Fruit fly (Drosophila melanogaster) whole organism, embryonic: ENCODE measurements around the gene unk.

Experiments
- Adf1 ChIP-seq: fragments of 200-800 bp; sonication (Bioruptor generic); IDR thresholded peaks from 2 replicates; pipeline ENCODE4 v1.3.6; 2022; ENCODE audit warnings: missing biosample characterization, missing genetic modification characterization
- BEAF-32 ChIP-seq: fragments of 200-800 bp; sonication (Bioruptor generic); optimal IDR thresholded peaks from 3 replicates; lab custom pipeline; 2017; ENCODE audit warnings: missing biosample characterization, missing genetic modification characterization, mild to moderate bottlenecking, moderate library complexity, missing genetic modification reagents
- BtbVII ChIP-seq: fragments of 200-800 bp; sonication (Bioruptor generic); optimal IDR thresholded peaks from 3 replicates; lab custom pipeline; 2017; ENCODE audit warnings: missing biosample characterization, mild to moderate bottlenecking, missing genetic modification characterization
- CG11398 ChIP-seq: fragments of 200-800 bp; sonication (Bioruptor generic); optimal IDR thresholded peaks from 2 replicates; lab custom pipeline; 2016; ENCODE audit warnings: missing biosample characterization, missing genetic modification characterization
- CG11695 ChIP-seq: fragments of 200-800 bp; sonication (Bioruptor generic); IDR thresholded peaks from 3 replicates; pipeline ENCODE4 v1.3.6; 2022; ENCODE audit warnings: missing biosample characterization, missing genetic modification characterization
- CG12942 ChIP-seq: fragments of 200-800 bp; sonication (Bioruptor generic); optimal IDR thresholded peaks from 3 replicates; lab custom pipeline; 2016; ENCODE audit warnings: missing biosample characterization, missing genetic modification characterization
- CG17186 ChIP-seq: fragments of 200-800 bp; sonication (Bioruptor generic); optimal IDR thresholded peaks from 3 replicates; lab custom pipeline; 2017; ENCODE audit warnings: missing biosample characterization, missing genetic modification reagents, missing genetic modification characterization
- CG17912 ChIP-seq: fragments of 200-800 bp; sonication (Bioruptor generic); optimal IDR thresholded peaks from 2 replicates; lab custom pipeline; 2018; ENCODE audit warnings: missing biosample characterization, mild to moderate bottlenecking, missing genetic modification characterization
- CG1832 ChIP-seq: fragments of 200-800 bp; sonication (Bioruptor generic); optimal IDR thresholded peaks from 2 replicates; lab custom pipeline; 2017; ENCODE audit warnings: missing biosample characterization, mild to moderate bottlenecking, missing genetic modification characterization, inconsistent platforms
- CG2120 ChIP-seq: fragments of 200-800 bp; sonication (Bioruptor generic); optimal IDR thresholded peaks from 3 replicates; lab custom pipeline; 2016; ENCODE audit warnings: missing biosample characterization, missing genetic modification characterization
- CG31224 ChIP-seq: fragments of 200-800 bp; sonication (Bioruptor generic); IDR thresholded peaks from 2 replicates; pipeline ENCODE4 v1.3.6; 2022; ENCODE audit warnings: missing biosample characterization, missing genetic modification characterization
- CG31365 ChIP-seq: fragments of 200-800 bp; sonication (Bioruptor generic); optimal IDR thresholded peaks from 2 replicates; lab custom pipeline; 2018; ENCODE audit warnings: missing biosample characterization, mild to moderate bottlenecking, missing genetic modification characterization
- CG32772 ChIP-seq: fragments of 200-800 bp; sonication (Bioruptor generic); IDR thresholded peaks from 2 replicates; pipeline ENCODE4 v1.3.6; 2022; ENCODE audit warnings: missing biosample characterization, missing genetic modification characterization
- CG4360 ChIP-seq: fragments of 200-800 bp; sonication (Bioruptor generic); IDR thresholded peaks from 2 replicates; pipeline ENCODE4 v1.3.6; 2022; ENCODE audit warnings: missing biosample characterization, missing genetic modification characterization
- CG6689 ChIP-seq: fragments of 200-800 bp; sonication (Bioruptor generic); IDR thresholded peaks from 2 replicates; pipeline ENCODE4 v1.3.6; 2022; ENCODE audit warnings: missing biosample characterization, missing genetic modification characterization
- CG7963 ChIP-seq: fragments of 200-800 bp; sonication (Bioruptor generic); IDR thresholded peaks from 3 replicates; pipeline ENCODE4 v1.3.6; 2022; ENCODE audit warnings: missing biosample characterization, missing genetic modification characterization; ENCODE audit not compliant: partially characterized antibody
- CG7987 ChIP-seq: fragments of 200-800 bp; sonication (Bioruptor generic); optimal IDR thresholded peaks from 2 replicates; lab custom pipeline; 2018; ENCODE audit warnings: missing biosample characterization, mild to moderate bottlenecking, missing genetic modification characterization, moderate library complexity
- CG8290 ChIP-seq, 3 experiments: fragments of 200-800 bp; sonication (Bioruptor generic); optimal IDR thresholded peaks; 2 replicates each; lab custom pipeline; 2016 to 2019; ENCODE audit warnings: missing biosample characterization in 3 of 3, missing genetic modification characterization in 3 of 3, mild to moderate bottlenecking in 2 of 3, moderate library complexity in 1 of 3
- CG9727 ChIP-seq: fragments of 200-800 bp; sonication (Bioruptor generic); optimal IDR thresholded peaks from 3 replicates; lab custom pipeline; 2017; ENCODE audit warnings: missing biosample characterization, mild to moderate bottlenecking, missing genetic modification characterization
- CG9932 ChIP-seq: fragments of 200-800 bp; sonication (Bioruptor generic); IDR thresholded peaks from 2 replicates; pipeline ENCODE4 v1.3.6; 2022; ENCODE audit warnings: missing biosample characterization, missing genetic modification characterization
- D19B ChIP-seq: fragments of 200-800 bp; sonication (Bioruptor generic); optimal IDR thresholded peaks from 2 replicates; lab custom pipeline; 2017; ENCODE audit warnings: missing biosample characterization, mild to moderate bottlenecking, missing genetic modification characterization
- Dfd ChIP-seq, 2 experiments: fragments of >200 bp; optimal IDR thresholded peaks; 2 replicates each; lab custom pipeline; 2017; ENCODE audit warnings: missing biosample characterization in 2 of 2, missing genetic modification characterization in 2 of 2
- Dll ChIP-seq: fragments of 200-800 bp; sonication (Bioruptor generic); IDR thresholded peaks from 4 replicates; pipeline ENCODE4 v1.3.6; 2022; ENCODE audit warnings: missing biosample characterization, missing genetic modification characterization; ENCODE audit not compliant: partially characterized antibody
- Doc2 ChIP-seq: fragments of 200-800 bp; sonication (Bioruptor generic); IDR thresholded peaks from 2 replicates; pipeline ENCODE4 v1.3.6; 2022; ENCODE audit warnings: missing biosample characterization, missing genetic modification characterization
- HHEX ChIP-seq: fragments of 200-800 bp; sonication (Bioruptor generic); optimal IDR thresholded peaks from 3 replicates; lab custom pipeline; 2017; ENCODE audit warnings: missing biosample characterization, mild to moderate bottlenecking, missing genetic modification characterization, missing genetic modification reagents
- Hr78 ChIP-seq, 2 experiments: fragments of 200-800 bp in 1 of 2; fragments of >200 bp in 1 of 2; sonication (Bioruptor generic) in 1 of 2; optimal IDR thresholded peaks; 2 replicates each; lab custom pipeline; 2017 to 2019; ENCODE audit warnings: missing biosample characterization in 2 of 2, missing genetic modification characterization in 2 of 2, mild to moderate bottlenecking in 1 of 2, moderate library complexity in 1 of 2
- NK7.1 ChIP-seq: fragments of 200-800 bp; sonication (Bioruptor generic); optimal IDR thresholded peaks from 3 replicates; lab custom pipeline; 2016; ENCODE audit warnings: missing biosample characterization, missing genetic modification characterization
- Optix ChIP-seq: fragments of 200-800 bp; sonication (Bioruptor generic); IDR thresholded peaks from 3 replicates; pipeline ENCODE4 v1.3.6; 2022; ENCODE audit warnings: missing biosample characterization, missing genetic modification characterization
- Pdp1 ChIP-seq, 2 experiments: fragments of 200-800 bp; sonication (Bioruptor generic); optimal IDR thresholded peaks; 3 replicates each; lab custom pipeline; 2016; ENCODE audit warnings: missing biosample characterization in 2 of 2, missing genetic modification characterization in 2 of 2, mild to moderate bottlenecking in 1 of 2, moderate library complexity in 1 of 2
- Scr ChIP-seq: fragments of 200-800 bp; sonication (Bioruptor generic); IDR thresholded peaks from 2 replicates; pipeline ENCODE4 v1.3.6; 2022; ENCODE audit warnings: missing biosample characterization, missing genetic modification characterization; ENCODE audit not compliant: partially characterized antibody
- Side ChIP-seq: fragments of 200-800 bp; sonication (Bioruptor generic); optimal IDR thresholded peaks from 2 replicates; lab custom pipeline; 2016; ENCODE audit warnings: missing biosample characterization, missing genetic modification characterization
- TFAM ChIP-seq: fragments of 200-800 bp; sonication (Bioruptor generic); optimal IDR thresholded peaks from 2 replicates; lab custom pipeline; 2017; ENCODE audit warnings: missing biosample characterization, missing genetic modification characterization, inconsistent platforms
- ewg ChIP-seq: fragments of 200-800 bp; sonication (Bioruptor generic); optimal IDR thresholded peaks from 3 replicates; lab custom pipeline; 2017; ENCODE audit warnings: mild to moderate bottlenecking, missing biosample characterization, missing genetic modification reagents, missing genetic modification characterization
- fd102C ChIP-seq: fragments of 200-800 bp; sonication (Bioruptor generic); optimal IDR thresholded peaks from 2 replicates; lab custom pipeline; 2018; ENCODE audit warnings: missing biosample characterization, mild to moderate bottlenecking, missing genetic modification characterization, moderate library complexity
- fd96Cb ChIP-seq: fragments of 200-800 bp; sonication (Bioruptor generic); optimal IDR thresholded peaks from 2 replicates; lab custom pipeline; 2018; ENCODE audit warnings: missing biosample characterization, mild to moderate bottlenecking, missing genetic modification characterization, moderate library complexity
- grn ChIP-seq: fragments of 200-800 bp; sonication (Bioruptor generic); optimal IDR thresholded peaks from 3 replicates; lab custom pipeline; 2017; ENCODE audit warnings: missing biosample characterization, missing genetic modification characterization
- hb ChIP-seq: fragments of 200-800 bp; sonication (Bioruptor generic); IDR thresholded peaks from 3 replicates; pipeline ENCODE4 v1.3.6; 2022; ENCODE audit warnings: missing biosample characterization, missing genetic modification characterization; ENCODE audit not compliant: partially characterized antibody
- jigr1 ChIP-seq: fragments of 200-800 bp; sonication (Bioruptor generic); IDR thresholded peaks from 3 replicates; pipeline ENCODE4 v1.3.6; 2022; ENCODE audit warnings: missing biosample characterization, missing genetic modification characterization
- kni ChIP-seq: fragments of 200-800 bp; sonication (Bioruptor generic); optimal IDR thresholded peaks from 3 replicates; lab custom pipeline; 2017; ENCODE audit warnings: mild to moderate bottlenecking, missing biosample characterization, missing genetic modification reagents, missing genetic modification characterization
- mld ChIP-seq: fragments of 200-800 bp; sonication (Bioruptor generic); IDR thresholded peaks from 3 replicates; pipeline ENCODE4 v1.3.6; 2022; ENCODE audit warnings: missing biosample characterization, missing genetic modification characterization; ENCODE audit not compliant: partially characterized antibody
- nau ChIP-seq: fragments of 200-800 bp; sonication (Bioruptor generic); optimal IDR thresholded peaks from 3 replicates; lab custom pipeline; 2017; ENCODE audit warnings: missing biosample characterization, mild to moderate bottlenecking, missing genetic modification characterization, missing genetic modification reagents
- nmo ChIP-seq: fragments of 200-800 bp; sonication (Bioruptor generic); optimal IDR thresholded peaks from 2 replicates; lab custom pipeline; 2018; ENCODE audit warnings: missing biosample characterization, mild to moderate bottlenecking, missing genetic modification characterization, moderate library complexity
- onecut ChIP-seq: fragments of 200-800 bp; sonication (Bioruptor generic); IDR thresholded peaks from 2 replicates; pipeline ENCODE4 v1.3.6; 2022; ENCODE audit warnings: missing biosample characterization, missing genetic modification characterization
- tap ChIP-seq: fragments of 200-800 bp; optimal IDR thresholded peaks from 3 replicates; lab custom pipeline; 2019; ENCODE audit warnings: missing biosample characterization, mild to moderate bottlenecking, missing genetic modification characterization, moderate library complexity
- unpg ChIP-seq: fragments of 200-800 bp; sonication (Bioruptor generic); optimal IDR thresholded peaks from 3 replicates; lab custom pipeline; 2018; ENCODE audit warnings: missing biosample characterization, mild to moderate bottlenecking, missing genetic modification characterization, moderate library complexity
- zfh2 ChIP-seq: fragments of 200-800 bp; sonication (Bioruptor generic); optimal IDR thresholded peaks from 2 replicates; lab custom pipeline; 2016; ENCODE audit warnings: missing biosample characterization, missing genetic modification characterization

unk gene

DNA sequence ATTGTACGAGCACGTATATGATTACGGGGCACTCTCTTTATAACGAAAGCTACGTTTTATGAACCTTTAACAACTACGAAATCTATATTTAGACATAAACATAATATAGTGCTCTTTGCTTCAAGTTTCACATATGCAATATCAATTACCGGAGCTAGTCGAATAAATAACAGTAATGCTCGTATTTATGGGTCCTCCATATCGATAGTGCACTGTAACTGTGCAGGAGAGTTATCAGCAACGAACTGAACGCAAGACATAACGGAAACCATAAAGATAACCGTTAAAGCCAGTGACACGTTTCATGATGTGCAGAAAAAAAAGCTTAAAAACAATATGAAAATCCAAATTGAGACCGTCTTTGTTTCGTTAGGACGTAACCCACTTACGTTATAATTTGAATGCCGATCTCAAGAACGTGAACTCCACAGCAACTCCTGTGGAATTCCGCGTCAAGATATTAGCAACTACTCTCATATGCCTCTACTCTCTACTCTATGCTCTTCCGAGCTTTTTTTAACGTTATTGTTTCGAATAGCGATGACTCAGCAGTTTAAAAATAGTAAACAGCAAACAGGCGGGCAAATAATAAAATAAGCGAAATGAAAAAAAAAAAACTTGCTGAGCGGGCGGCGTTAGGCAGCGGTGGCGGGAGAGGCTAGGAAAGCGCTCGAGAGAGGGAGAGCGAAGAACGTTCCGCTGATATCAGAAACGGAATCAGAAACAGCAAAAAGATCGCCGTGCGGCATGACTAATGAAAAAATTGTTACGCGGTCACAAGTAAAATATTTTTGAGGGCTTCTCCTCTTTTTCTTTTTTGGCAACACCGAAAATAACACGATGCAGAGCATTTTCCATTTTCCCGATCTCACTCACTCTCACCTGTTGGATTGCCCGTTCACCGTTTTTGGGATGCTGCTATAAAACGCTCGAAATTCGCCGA, 32.6 kb upstream of the unk start (continued):
- TF ChIP-seq NK7.1 (GFP tag; lab: Kevin White, UChicago), result peak; percentile 25
- no peak for TF ChIP-seq Doc2 (GFP tag; lab: Robert Waterston, UW)
- no peak for TF ChIP-seq Scr (GFP tag; lab: Robert Waterston, UW)
- 0 out of 3 replicates have a peak, but pooled peaks have one; percentile 30 for TF ChIP-seq Optix (GFP tag; lab: Robert Waterston, UW)
- TF ChIP-seq CG9932 (GFP tag; lab: Robert Waterston, UW), result peak; percentile 81
- TF ChIP-seq BtbVII, result peak; percentile 69
- peak; percentile 68 for TF ChIP-seq fd96Cb (tag; lab: Kevin White, UChicago)
- TF ChIP-seq CG8290 (GFP tag; optimal IDR thresholded peaks at IDR 0.05; lab: Kevin White, UChicago), result no peak
- peak in 1 of 2 experiments; percentile 92 for TF ChIP-seq CG8290 (tag; optimal IDR thresholded peaks at IDR 0.05; lab: Kevin White, UChicago)
- no peak for TF ChIP-seq CG4360 (GFP tag; lab: Robert Waterston, UW)
- TF ChIP-seq BEAF-32, result no peak
- peak; percentile 57 for TF ChIP-seq D19B (GFP tag; lab: Kevin White, UChicago)
- TF ChIP-seq Pdp1 (GFP tag; optimal IDR thresholded peaks at IDR 0.05; lab: Kevin White, UChicago), result peak; percentile 60 to 78
- TF ChIP-seq nau (GFP tag; lab: Kevin White, UChicago), result peak; percentile 32
- peak; percentile 70 for TF ChIP-seq CG9727 (GFP tag; lab: Kevin White, UChicago)
- no peak; the same call in none of the 2 replicates for TF ChIP-seq Adf1
- peak; percentile 54 for TF ChIP-seq CG32772
- TF ChIP-seq Dll, result no peak
- TF ChIP-seq zfh2 (GFP tag; lab: Kevin White, UChicago), result peak; percentile 71
- peak in 1 of 2 experiments; percentile 57 for TF ChIP-seq Hr78 (GFP tag; optimal IDR thresholded peaks at IDR 0.05; lab: Kevin White, UChicago)
- peak; percentile 51 for TF ChIP-seq CG31365 (tag; lab: Kevin White, UChicago)
- TF ChIP-seq Side (GFP tag; lab: Kevin White, UChicago), result peak; percentile 65
- TF ChIP-seq Dfd (GFP tag; optimal IDR thresholded peaks at IDR 0.05; lab: Kevin White, UChicago), result no peak
- peak; percentile 47 for TF ChIP-seq onecut (GFP tag; lab: Robert Waterston, UW)
- peak; percentile 87 for TF ChIP-seq CG2120
- peak; percentile 88 for TF ChIP-seq unpg (GFP tag; lab: Kevin White, UChicago)
- TF ChIP-seq CG6689, result peak; percentile 69
- TF ChIP-seq CG11695, result peak; percentile 84
- TF ChIP-seq HHEX (GFP tag; lab: Kevin White, UChicago), result peak; percentile 74
- TF ChIP-seq CG7987 (GFP tag; lab: Kevin White, UChicago), result peak; percentile 25
- peak; percentile 59 for TF ChIP-seq ewg (GFP tag; lab: Kevin White, UChicago)
- TF ChIP-seq hb (GFP tag; lab: Robert Waterston, UW), result no peak
- TF ChIP-seq CG7963 (GFP tag; lab: Robert Waterston, UW), result no peak
- TF ChIP-seq grn, result no peak
- no peak for TF ChIP-seq mld (GFP tag; lab: Robert Waterston, UW)
- TF ChIP-seq jigr1 (GFP tag; lab: Robert Waterston, UW), result 0 out of 3 replicates have a peak, but pooled peaks have one; percentile 15
- TF ChIP-seq CG12942 (GFP tag; lab: Kevin White, UChicago), result peak; percentile 13
- no peak for TF ChIP-seq fd102C (GFP tag; lab: Kevin White, UChicago)
- TF ChIP-seq CG1832, result no peak
- no peak for TF ChIP-seq kni (GFP tag; lab: Kevin White, UChicago)
- peak; percentile 57 for TF ChIP-seq CG31224 (GFP tag; lab: Robert Waterston, UW)
- TF ChIP-seq CG11398, result peak; percentile 49
- TF ChIP-seq nmo (GFP tag; lab: Kevin White, UChicago), result peak; percentile 72
- no peak for TF ChIP-seq TFAM (GFP tag; lab: Kevin White, UChicago)
- no peak for TF ChIP-seq CG17186 (GFP tag; lab: Kevin White, UChicago)
- TF ChIP-seq tap, result peak; percentile 84
- no peak for TF ChIP-seq CG17912
